Fruit fly (Drosophila melanogaster): Measurements from ENCODE around the gene CG14062.

The CG14062 gene

dm6 chr3R:28599238-28600127 lies 43.2 kb downstream of the CG14062 start, which contains the start of the genes Noa36 and Hrb98DE (continued):
- no peak for TF ChIP-seq CG7368 (GFP tag; optimal IDR thresholded peaks at IDR 0.05)
- peak; percentile 5 for TF ChIP-seq Sox14 (GFP tag; optimal IDR thresholded peaks at IDR 0.05)
- TF ChIP-seq Ets96B (tag; optimal IDR thresholded peaks at IDR 0.05): no peak
- TF ChIP-seq Ets21C (GFP tag; optimal IDR thresholded peaks at IDR 0.05): peak; percentile 48
- peak; percentile 45 for TF ChIP-seq Met (GFP tag; optimal IDR thresholded peaks at IDR 0.05)
- TF ChIP-seq CG8319 (GFP tag; optimal IDR thresholded peaks at IDR 0.05): no peak
- no peak for TF ChIP-seq CG4318 (GFP tag; optimal IDR thresholded peaks at IDR 0.05)
- peak; percentile 36 for TF ChIP-seq CG3032 (tag; optimal IDR thresholded peaks at IDR 0.05)
- TF ChIP-seq fd59A (GFP tag; optimal IDR thresholded peaks at IDR 0.05): no peak
- TF ChIP-seq Smox (GFP tag; optimal IDR thresholded peaks at IDR 0.05): peak; percentile 39
- peak; percentile 41 for TF ChIP-seq CG11902 (GFP tag; optimal IDR thresholded peaks at IDR 0.05)
- TF ChIP-seq Hr4 (GFP tag; optimal IDR thresholded peaks at IDR 0.05): no peak
- no peak for TF ChIP-seq Lpt (GFP tag; optimal IDR thresholded peaks at IDR 0.05)
- TF ChIP-seq cyc (GFP tag; optimal IDR thresholded peaks at IDR 0.05): peak; percentile 29
- peak; percentile 58 for TF ChIP-seq CG31627 (GFP tag; optimal IDR thresholded peaks at IDR 0.05)
- no peak for TF ChIP-seq CG8119 (GFP tag; IDR thresholded peaks at IDR 0.05)
- no peak for TF ChIP-seq CG11294 (GFP tag; IDR thresholded peaks at IDR 0.05)
- TF ChIP-seq CG34406 (GFP tag; optimal IDR thresholded peaks at IDR 0.05): no peak
- no peak for TF ChIP-seq CG16779 (tag; optimal IDR thresholded peaks at IDR 0.05)
- TF ChIP-seq CG6854 (GFP tag; optimal IDR thresholded peaks at IDR 0.05): peak; percentile 21
- TF ChIP-seq CG9139 (GFP tag; optimal IDR thresholded peaks at IDR 0.05): no peak
- peak; percentile 11 for TF ChIP-seq lz (GFP tag; optimal IDR thresholded peaks at IDR 0.05)
- no peak for TF ChIP-seq CG6163 (GFP tag; IDR thresholded peaks at IDR 0.05)
- TF ChIP-seq CG8632 (GFP tag; optimal IDR thresholded peaks at IDR 0.05): no peak
- TF ChIP-seq Eip75B (GFP tag; optimal IDR thresholded peaks at IDR 0.05): peak; percentile 32
- TF ChIP-seq CG32006 (GFP tag; optimal IDR thresholded peaks at IDR 0.05): no peak
- no peak for TF ChIP-seq CG10669 (GFP tag; optimal IDR thresholded peaks at IDR 0.05)
- TF ChIP-seq Eip78C (GFP tag): peak; percentile 36
- peak; percentile 19 for TF ChIP-seq achi (GFP tag; optimal IDR thresholded peaks at IDR 0.05)
- no peak for TF ChIP-seq acj6 (GFP tag; optimal IDR thresholded peaks at IDR 0.05)
- TF ChIP-seq spab (GFP tag; optimal IDR thresholded peaks at IDR 0.05): no peak
- TF ChIP-seq CG15336 (GFP tag; IDR thresholded peaks at IDR 0.05): no peak
- TF ChIP-seq esn (GFP tag; optimal IDR thresholded peaks at IDR 0.05): peak; percentile 34

DNA sequence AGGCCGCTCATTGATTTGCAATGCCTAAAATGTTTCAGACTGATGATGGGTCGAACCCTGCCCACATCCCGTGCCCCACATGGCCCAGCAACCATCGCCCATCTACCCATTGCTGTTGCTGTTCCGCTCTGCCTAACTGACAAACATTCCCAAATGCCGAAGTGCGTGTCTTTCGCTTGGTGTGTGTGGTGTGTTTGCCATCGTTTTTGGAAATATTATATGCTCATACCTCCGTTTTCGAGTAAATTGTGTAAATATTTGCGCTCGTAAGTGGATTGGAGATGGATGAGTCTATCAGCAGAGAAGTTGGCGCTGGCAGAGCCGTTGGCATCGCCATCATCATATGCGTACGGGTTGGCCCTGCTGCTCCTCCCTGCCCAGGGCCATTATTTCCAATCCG lies 45.2 kb downstream of the CG14062 start:
- TF ChIP-seq fkh (GFP tag; optimal IDR thresholded peaks at IDR 0.05) (peak; percentile 99), acj6 (GFP tag; optimal IDR thresholded peaks at IDR 0.05) (no peak)

dm6 chr3R:28596357-28596756 lies 46.3 kb downstream of the CG14062 start:
- TF ChIP-seq Met (GFP tag; optimal IDR thresholded peaks at IDR 0.05) (no peak), CG6792 (GFP tag; optimal IDR thresholded peaks at IDR 0.05) (no peak), CG9139 (GFP tag; optimal IDR thresholded peaks at IDR 0.05) (no peak), lz (GFP tag; optimal IDR thresholded peaks at IDR 0.05) (no peak), CG11762 (GFP tag; optimal IDR thresholded peaks at IDR 0.05; ENCODE audit: insufficient read depth) (no peak), Sox14 (GFP tag; optimal IDR thresholded peaks at IDR 0.05) (no peak), CG34406 (GFP tag; optimal IDR thresholded peaks at IDR 0.05) (no peak), CG31627 (GFP tag; optimal IDR thresholded peaks at IDR 0.05) (no peak), CG1621 (tag; optimal IDR thresholded peaks at IDR 0.05) (no peak), spab (GFP tag; optimal IDR thresholded peaks at IDR 0.05) (no peak), fkh (GFP tag; optimal IDR thresholded peaks at IDR 0.05) (no peak), Eip78C (GFP tag) (no peak), Hr38 (GFP tag; optimal IDR thresholded peaks at IDR 0.05) (no peak), CG10669 (GFP tag; optimal IDR thresholded peaks at IDR 0.05) (no peak)

All from whole organism, prepupa.